Worm (Caenorhabditis elegans) whole organism, L2 larva: ENCODE results near the gene str-199.

Source experiments
- C34F6.9 ChIP-seq: fragments of 150-350 bp; optimal IDR thresholded peaks from 2 replicates; lab custom pipeline; 2014; ENCODE audit warnings: missing biosample characterization, missing genetic modification characterization
- F13H6.1 ChIP-seq: sonication (generic microtip); optimal IDR thresholded peaks from 2 replicates; lab custom pipeline; 2016; ENCODE audit warnings: missing genetic modification characterization, missing compliant biosample characterization
- R02D3.7 ChIP-seq: fragments of 150-350 bp; optimal IDR thresholded peaks from 2 replicates; lab custom pipeline; 2014; ENCODE audit warnings: missing biosample characterization, missing genetic modification characterization
- Y55F3AM.14 ChIP-seq: fragments of 200-800 bp; sonication (Bioruptor generic); optimal IDR thresholded peaks from 2 replicates; lab custom pipeline; 2018; ENCODE audit warnings: mild to moderate bottlenecking, missing genetic modification characterization, missing compliant biosample characterization
- alr-1 ChIP-seq: fragments of 150-350 bp; optimal IDR thresholded peaks from 2 replicates; lab custom pipeline; 2014; ENCODE audit warnings: missing biosample characterization, missing genetic modification characterization
- aly-2 ChIP-seq: fragments of 150-350 bp; optimal IDR thresholded peaks from 2 replicates; lab custom pipeline; 2014; ENCODE audit warnings: missing biosample characterization, missing genetic modification characterization
- ama-1 ChIP-seq: fragments of 150-350 bp; optimal IDR thresholded peaks from 2 replicates; lab custom pipeline; 2018; ENCODE audit warnings: inconsistent platforms
- blmp-1 ChIP-seq: sonication (generic microtip); optimal IDR thresholded peaks from 2 replicates; lab custom pipeline; 2017; ENCODE audit warnings: missing genetic modification characterization, mild to moderate bottlenecking, missing compliant biosample characterization, antibody characterized with exemption, moderate library complexity; ENCODE audit not compliant: insufficient read depth
- ceh-16 ChIP-seq: fragments of 150-350 bp; optimal IDR thresholded peaks from 2 replicates; lab custom pipeline; 2014; ENCODE audit warnings: missing biosample characterization, missing genetic modification characterization
- ceh-82 ChIP-seq: fragments of 150-350 bp; optimal IDR thresholded peaks from 2 replicates; lab custom pipeline; 2014; ENCODE audit warnings: missing biosample characterization, missing genetic modification characterization
- crh-2 ChIP-seq: sonication (generic microtip); optimal IDR thresholded peaks from 2 replicates; lab custom pipeline; 2017; ENCODE audit warnings: missing biosample characterization, missing genetic modification characterization
- egl-27 ChIP-seq: sonication (generic microtip); optimal IDR thresholded peaks from 3 replicates; lab custom pipeline; 2017; ENCODE audit warnings: missing biosample characterization, missing genetic modification reagents, missing genetic modification characterization
- fos-1 ChIP-seq: fragments of 150-350 bp; optimal IDR thresholded peaks from 2 replicates; lab custom pipeline; 2014; ENCODE audit warnings: missing biosample characterization, missing genetic modification characterization
- gmeb-1 ChIP-seq: fragments of 150-350 bp; optimal IDR thresholded peaks from 2 replicates; lab custom pipeline; 2014; ENCODE audit warnings: missing biosample characterization, missing genetic modification characterization
- lin-11 ChIP-seq: fragments of 150-350 bp; sonication (generic microtip); optimal IDR thresholded peaks from 2 replicates; lab custom pipeline; 2014; ENCODE audit warnings: missing biosample characterization, missing genetic modification characterization, inconsistent platforms, mixed read lengths
- lin-39 ChIP-seq: fragments of 150-350 bp; optimal IDR thresholded peaks from 2 replicates; lab custom pipeline; 2014; ENCODE audit warnings: missing biosample characterization, missing genetic modification reagents, missing genetic modification characterization
- lsy-2 ChIP-seq, 2 experiments: fragments of 150-350 bp in 1 of 2; sonication (generic microtip) in 1 of 2; optimal IDR thresholded peaks; 2 replicates each; lab custom pipeline; 2014 to 2017; ENCODE audit warnings: missing biosample characterization in 2 of 2, missing genetic modification characterization in 2 of 2
- mab-5 ChIP-seq: fragments of 150-350 bp; optimal IDR thresholded peaks from 2 replicates; lab custom pipeline; 2014; ENCODE audit warnings: missing biosample characterization, missing genetic modification characterization
- mdl-1 ChIP-seq, 2 experiments: fragments of 150-350 bp in 1 of 2; sonication (generic microtip) in 1 of 2; optimal IDR thresholded peaks; 2 replicates each; lab custom pipeline; 2017; ENCODE audit warnings: missing biosample characterization in 2 of 2, missing genetic modification characterization in 2 of 2
- nhr-10 ChIP-seq: sonication (generic microtip); optimal IDR thresholded peaks from 2 replicates; lab custom pipeline; 2017; ENCODE audit warnings: missing biosample characterization, missing genetic modification characterization
- nhr-11 ChIP-seq: fragments of 150-350 bp; optimal IDR thresholded peaks from 2 replicates; lab custom pipeline; 2014; ENCODE audit warnings: missing biosample characterization, missing genetic modification characterization
- nhr-12 ChIP-seq: fragments of 150-350 bp; optimal IDR thresholded peaks from 2 replicates; lab custom pipeline; 2014; ENCODE audit warnings: missing biosample characterization, missing genetic modification characterization
- nhr-21 ChIP-seq: fragments of 150-350 bp; optimal IDR thresholded peaks from 2 replicates; lab custom pipeline; 2014; ENCODE audit warnings: missing biosample characterization, missing genetic modification characterization
- nhr-23 ChIP-seq: fragments of 150-350 bp; optimal IDR thresholded peaks from 2 replicates; lab custom pipeline; 2014; ENCODE audit warnings: missing biosample characterization, missing genetic modification reagents, missing genetic modification characterization
- nhr-25 ChIP-seq: fragments of 150-350 bp; sonication (generic microtip); optimal IDR thresholded peaks from 3 replicates; lab custom pipeline; 2014; ENCODE audit warnings: missing biosample characterization, missing genetic modification characterization
- nhr-77 ChIP-seq: fragments of 150-350 bp; optimal IDR thresholded peaks from 2 replicates; lab custom pipeline; 2014; ENCODE audit warnings: missing biosample characterization, missing genetic modification characterization
- sem-4 ChIP-seq: fragments of 150-350 bp; optimal IDR thresholded peaks from 2 replicates; lab custom pipeline; 2014; ENCODE audit warnings: missing biosample characterization, missing genetic modification reagents, missing genetic modification characterization
- sma-9 ChIP-seq, 2 experiments: fragments of 150-350 bp in 1 of 2; sonication (generic microtip) in 1 of 2; optimal IDR thresholded peaks; 2 replicates each; lab custom pipeline; 2014 to 2016; ENCODE audit warnings: missing genetic modification characterization in 2 of 2, mild to moderate bottlenecking in 1 of 2, missing biosample characterization in 1 of 2, missing compliant biosample characterization in 1 of 2, missing genetic modification reagents in 1 of 2, moderate library complexity in 1 of 2
- unc-39 ChIP-seq: fragments of 150-350 bp; optimal IDR thresholded peaks from 2 replicates; lab custom pipeline; 2014; ENCODE audit warnings: missing biosample characterization, missing genetic modification characterization
- unc-62 ChIP-seq: fragments of 150-350 bp; optimal IDR thresholded peaks from 2 replicates; lab custom pipeline; 2014; ENCODE audit warnings: missing biosample characterization, missing genetic modification reagents, missing genetic modification characterization
- zag-1 ChIP-seq: fragments of 150-350 bp; optimal IDR thresholded peaks from 2 replicates; lab custom pipeline; 2014; ENCODE audit warnings: missing biosample characterization, missing genetic modification characterization
- ztf-1 ChIP-seq: fragments of 200-800 bp; sonication (Bioruptor generic); conservative IDR thresholded peaks from 2 replicates; pipeline ENCODE4 v1.3.6; 2022; ENCODE audit warnings: missing genetic modification characterization, missing compliant biosample characterization
- ztf-11 ChIP-seq: sonication (generic microtip); optimal IDR thresholded peaks from 2 replicates; lab custom pipeline; 2017; ENCODE audit warnings: missing biosample characterization, missing genetic modification characterization
- ztf-4 ChIP-seq: fragments of 150-350 bp; optimal IDR thresholded peaks from 2 replicates; lab custom pipeline; 2014; ENCODE audit warnings: missing biosample characterization, missing genetic modification characterization

The str-199 gene

ce11 chrV:17190399-17190798, at the start of gene str-199:
Gene str-199, minus strand, starts transcription at chrV:17190499.
- no peak for TF ChIP-seq nhr-10
- no peak for TF ChIP-seq mab-5 (tag; lab: Kevin White, UChicago)
- no peak for TF ChIP-seq unc-39
- TF ChIP-seq ceh-82 (tag; lab: Kevin White, UChicago): no peak
- no peak for TF ChIP-seq R02D3.7
- TF ChIP-seq ceh-16 (tag; lab: Kevin White, UChicago): no peak
- TF ChIP-seq F13H6.1: no peak
- no peak for TF ChIP-seq zag-1 (tag; lab: Kevin White, UChicago)
- no peak for TF ChIP-seq ztf-4 (tag; lab: Kevin White, UChicago)
- no peak for TF ChIP-seq fos-1
- no peak for TF ChIP-seq mdl-1 (tag; optimal IDR thresholded peaks at IDR 0.05; lab: Kevin White, UChicago)
- no peak for TF ChIP-seq ama-1 (lab: Kevin White, UChicago)
- no peak for TF ChIP-seq nhr-11
- no peak for TF ChIP-seq nhr-25 (tag; lab: Kevin White, UChicago)
- TF ChIP-seq sma-9 (GFP tag; optimal IDR thresholded peaks at IDR 0.05; lab: Kevin White, UChicago): no peak
- TF ChIP-seq sma-9 (tag; optimal IDR thresholded peaks at IDR 0.05; lab: Kevin White, UChicago): no peak
- no peak for TF ChIP-seq lin-11 (tag; lab: Kevin White, UChicago)
- TF ChIP-seq nhr-12: no peak
- no peak for TF ChIP-seq egl-27 (tag; lab: Kevin White, UChicago)
- TF ChIP-seq crh-2 (tag; lab: Kevin White, UChicago): no peak
- no peak for TF ChIP-seq unc-62 (GFP tag; lab: Kevin White, UChicago)

ce11 chrV:17238799-17239198, 48.5 kb upstream of the str-199 start, which contains the start of gene T19C9.8:
Gene T19C9.8, plus strand, starts transcription at chrV:17239097.
- TF ChIP-seq lin-39 (tag; lab: Kevin White, UChicago) (no peak), F13H6.1 (no peak), aly-2 (tag; lab: Kevin White, UChicago) (no peak), sma-9 (GFP tag; optimal IDR thresholded peaks at IDR 0.05; lab: Kevin White, UChicago) (peak; percentile 10), sma-9 (tag; optimal IDR thresholded peaks at IDR 0.05; lab: Kevin White, UChicago) (no peak), blmp-1 (tag; lab: Kevin White, UChicago) (no peak), fos-1 (peak; percentile 95)

DNA sequence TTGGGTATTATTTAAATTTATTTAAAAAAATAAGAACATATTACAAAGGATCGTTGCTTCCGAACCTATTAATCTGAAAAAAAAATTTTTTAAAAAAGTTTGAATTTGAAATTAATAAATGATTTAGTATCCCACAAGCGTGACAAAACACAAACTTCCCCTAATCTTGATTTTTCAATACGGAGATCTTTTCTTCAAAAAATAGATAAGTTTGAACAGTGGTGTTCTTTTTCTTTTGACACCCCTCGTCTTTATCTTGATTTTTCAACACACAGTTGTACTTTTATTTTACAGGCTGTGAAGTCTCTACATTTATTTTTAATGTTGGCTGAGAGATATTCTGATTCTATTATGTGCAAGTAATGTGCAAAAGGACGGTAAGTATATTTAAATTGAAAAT, 46.0 kb upstream of the str-199 start, which contains the start of gene T19C9.10:
Gene T19C9.10, plus strand, starts transcription at position 248 of the 400 bp plus-strand sequence.
- no peak for TF ChIP-seq blmp-1 (tag; lab: Kevin White, UChicago)
- TF ChIP-seq aly-2 (tag; lab: Kevin White, UChicago): no peak
- no peak for TF ChIP-seq ztf-11 (tag; lab: Kevin White, UChicago)
- no peak for TF ChIP-seq zag-1 (tag; lab: Kevin White, UChicago)
- TF ChIP-seq unc-39: no peak
- TF ChIP-seq lsy-2 (tag; optimal IDR thresholded peaks at IDR 0.05; lab: Kevin White, UChicago): no peak
- TF ChIP-seq nhr-25 (tag; lab: Kevin White, UChicago): no peak
- no peak for TF ChIP-seq C34F6.9 (tag; lab: Kevin White, UChicago)
- no peak for TF ChIP-seq ceh-82 (tag; lab: Kevin White, UChicago)
- TF ChIP-seq nhr-77 (tag; lab: Kevin White, UChicago): no peak
- TF ChIP-seq unc-62 (GFP tag; lab: Kevin White, UChicago): no peak
- no peak for TF ChIP-seq alr-1 (tag; lab: Kevin White, UChicago)
- TF ChIP-seq ztf-1 (GFP tag; lab: Robert Waterston, UW): no peak
- no peak for TF ChIP-seq ama-1 (lab: Kevin White, UChicago)
- TF ChIP-seq gmeb-1: no peak
- no peak for TF ChIP-seq Y55F3AM.14
- TF ChIP-seq nhr-21 (tag; lab: Kevin White, UChicago): no peak

ce11 chrV:17232403-17232802, 42.1 kb upstream of the str-199 start:
- TF ChIP-seq zag-1 (tag; lab: Kevin White, UChicago) (no peak), Y55F3AM.14 (no peak), nhr-23 (tag; lab: Kevin White, UChicago) (no peak), mdl-1 (tag; optimal IDR thresholded peaks at IDR 0.05; lab: Kevin White, UChicago) (no peak)
- TF ChIP-seq, all 48 proteins: peak for 0

DNA sequence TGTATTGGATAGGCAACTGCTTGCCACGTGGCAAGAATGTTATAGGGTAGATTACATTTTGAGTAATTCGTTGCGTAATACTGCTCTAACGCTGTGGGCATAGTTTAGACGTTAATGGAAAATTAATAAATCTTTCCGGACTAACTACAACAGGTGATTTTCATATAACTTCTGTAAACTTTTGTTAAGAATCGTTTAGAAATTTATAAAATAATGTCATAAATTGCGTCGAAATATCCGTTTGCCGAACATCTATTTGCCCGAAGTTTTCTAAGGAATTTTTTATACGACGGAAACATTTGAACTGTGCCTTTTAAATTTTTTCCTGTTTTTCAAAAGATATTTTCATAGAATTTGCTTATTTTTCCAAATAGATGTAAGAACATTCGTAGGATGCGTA, 35.8 kb upstream of the str-199 start, which contains the start of gene srh-112:
Gene srh-112, minus strand, starts transcription at position 101 of the 400 bp plus-strand sequence.
- no peak for TF ChIP-seq sem-4 (tag; lab: Kevin White, UChicago)
- TF ChIP-seq, all 48 proteins: peak for 0
